Fruit fly (Drosophila melanogaster) whole organism, pupa: ENCODE data around the gene CG4424.

Source experiments
- CG10348 ChIP-seq: fragments of 200-800 bp; sonication (Bioruptor generic); IDR thresholded peaks from 2 replicates; pipeline ENCODE4 v1.3.6; 2022; ENCODE audit warnings: missing biosample characterization, missing genetic modification characterization
- CG12605 ChIP-seq: fragments of 200-800 bp; sonication (Bioruptor generic); IDR thresholded peaks from 2 replicates; pipeline ENCODE4 v1.3.6; 2022; ENCODE audit warnings: missing biosample characterization, missing genetic modification characterization
- CG13204 ChIP-seq: fragments of 200-800 bp; sonication (Bioruptor generic); optimal IDR thresholded peaks from 2 replicates; lab custom pipeline; 2018; ENCODE audit warnings: missing biosample characterization, mild to moderate bottlenecking, missing genetic modification characterization, moderate library complexity
- CG14655 ChIP-seq: fragments of 200-800 bp; sonication (Bioruptor generic); optimal IDR thresholded peaks from 3 replicates; lab custom pipeline; 2017; ENCODE audit warnings: mild to moderate bottlenecking, missing biosample characterization, missing genetic modification reagents, missing genetic modification characterization
- CG15710 ChIP-seq: fragments of 200-800 bp; sonication (Bioruptor generic); optimal IDR thresholded peaks from 2 replicates; lab custom pipeline; 2018; ENCODE audit warnings: missing biosample characterization, mild to moderate bottlenecking, missing genetic modification characterization, moderate library complexity
- CG17806 ChIP-seq: fragments of 200-800 bp; sonication (Bioruptor generic); optimal IDR thresholded peaks from 2 replicates; lab custom pipeline; 2018; ENCODE audit warnings: missing biosample characterization, mild to moderate bottlenecking, missing genetic modification characterization, moderate library complexity
- CG32121 ChIP-seq: fragments of 200-800 bp; sonication (Bioruptor generic); IDR thresholded peaks from 2 replicates; pipeline ENCODE4 v1.3.6; 2022; ENCODE audit warnings: missing biosample characterization, missing genetic modification characterization
- CG34367 ChIP-seq: fragments of 200-800 bp; sonication (Bioruptor generic); optimal IDR thresholded peaks from 2 replicates; lab custom pipeline; 2018; ENCODE audit warnings: missing biosample characterization, mild to moderate bottlenecking, missing genetic modification characterization
- CG4496 ChIP-seq: fragments of 200-800 bp; sonication (Bioruptor generic); IDR thresholded peaks from 3 replicates; pipeline ENCODE4 v1.3.6; 2022; ENCODE audit warnings: missing biosample characterization, missing genetic modification characterization
- CG8159 ChIP-seq: fragments of 200-800 bp; sonication (Bioruptor generic); optimal IDR thresholded peaks from 3 replicates; lab custom pipeline; 2018; ENCODE audit warnings: missing biosample characterization, mild to moderate bottlenecking, missing genetic modification characterization, moderate library complexity
- CG8301 ChIP-seq: fragments of 200-800 bp; sonication (Bioruptor generic); optimal IDR thresholded peaks from 2 replicates; lab custom pipeline; 2018; ENCODE audit warnings: missing biosample characterization, mild to moderate bottlenecking, missing genetic modification characterization
- CG9948 ChIP-seq: fragments of 200-800 bp; sonication (Bioruptor generic); optimal IDR thresholded peaks from 2 replicates; lab custom pipeline; 2018; ENCODE audit warnings: missing biosample characterization, mild to moderate bottlenecking, missing genetic modification characterization, moderate library complexity
- D1 ChIP-seq: fragments of 200-800 bp; sonication (Bioruptor generic); optimal IDR thresholded peaks from 2 replicates; lab custom pipeline; 2018; ENCODE audit warnings: missing biosample characterization, mild to moderate bottlenecking, missing genetic modification characterization, moderate library complexity
- EcR ChIP-seq: fragments of 200-800 bp; sonication (Bioruptor generic); optimal IDR thresholded peaks from 3 replicates; lab custom pipeline; 2019; ENCODE audit warnings: missing biosample characterization, missing genetic modification characterization, mild to moderate bottlenecking, moderate library complexity, missing genetic modification reagents
- Ets98B ChIP-seq: fragments of 200-800 bp; sonication (Bioruptor generic); IDR thresholded peaks from 2 replicates; pipeline ENCODE4 v1.3.6; 2022; ENCODE audit warnings: missing biosample characterization, missing genetic modification characterization
- Pif1A ChIP-seq: fragments of 200-800 bp; sonication (Bioruptor generic); optimal IDR thresholded peaks from 3 replicates; lab custom pipeline; 2016; ENCODE audit warnings: missing biosample characterization, missing genetic modification characterization
- Pif1B ChIP-seq: fragments of 200-800 bp; sonication (Bioruptor generic); optimal IDR thresholded peaks from 3 replicates; lab custom pipeline; 2016; ENCODE audit warnings: missing biosample characterization, missing genetic modification characterization
- Snoo ChIP-seq: fragments of 200-800 bp; sonication (Bioruptor generic); optimal IDR thresholded peaks from 3 replicates; lab custom pipeline; 2017; ENCODE audit warnings: missing biosample characterization, mild to moderate bottlenecking, missing genetic modification characterization, inconsistent platforms
- fd96Ca ChIP-seq: fragments of 200-800 bp; sonication (Bioruptor generic); IDR thresholded peaks from 3 replicates; pipeline ENCODE4 v1.3.6; 2022; ENCODE audit warnings: missing biosample characterization, missing genetic modification characterization
- gl ChIP-seq: fragments of 200-800 bp; sonication (Bioruptor generic); optimal IDR thresholded peaks from 2 replicates; lab custom pipeline; 2018; ENCODE audit warnings: missing biosample characterization, mild to moderate bottlenecking, missing genetic modification characterization
- rn ChIP-seq: fragments of 200-800 bp; sonication (Bioruptor generic); IDR thresholded peaks from 2 replicates; pipeline ENCODE4 v1.3.6; 2022; ENCODE audit warnings: missing biosample characterization, missing genetic modification characterization

The CG4424 gene

DNA sequence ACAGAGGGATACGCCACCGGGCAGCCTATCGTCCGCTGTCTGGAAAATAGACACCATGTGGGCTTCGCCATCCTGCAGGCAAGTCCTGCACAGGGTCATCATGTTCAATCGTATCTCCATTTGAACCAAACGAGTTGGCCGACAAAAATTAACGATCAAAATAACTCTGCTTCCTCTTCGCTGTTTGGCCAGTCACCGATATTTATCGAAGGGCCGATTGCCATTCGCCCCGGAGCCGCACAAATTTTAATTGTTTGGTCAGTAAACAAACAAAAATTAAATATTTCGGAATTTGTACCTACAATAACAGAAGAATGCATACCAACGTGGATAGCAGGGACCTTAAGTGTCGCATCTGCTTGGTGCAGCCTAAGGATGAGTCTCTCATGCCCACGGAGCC, at the start of gene CG4424, which contains the start of gene CG4854:
TSS of gene CG4424 (minus strand) at position 200 of the 400 bp plus-strand sequence.
TSS of gene CG4854 (plus strand) at position 218 of the 400 bp plus-strand sequence.
- TF ChIP-seq Pif1A (GFP tag; lab: Kevin White, UChicago) (no peak), CG4496 (GFP tag; lab: Robert Waterston, UW) (no peak), Ets98B (no peak), EcR (GFP tag; lab: Kevin White, UChicago) (no peak), CG8159 (no peak), CG10348 (GFP tag; lab: Robert Waterston, UW) (no peak), CG8301 (tag; lab: Kevin White, UChicago) (no peak), Snoo (tag; lab: Kevin White, UChicago) (no peak), CG34367 (no peak), CG9948 (tag; lab: Kevin White, UChicago) (no peak), D1 (no peak), CG14655 (no peak), CG13204 (GFP tag; lab: Kevin White, UChicago) (no peak), Pif1B (GFP tag; lab: Kevin White, UChicago) (no peak), CG32121 (GFP tag; lab: Robert Waterston, UW) (no peak), CG12605 (GFP tag; lab: Robert Waterston, UW) (no peak), CG15710 (no peak), fd96Ca (GFP tag; lab: Robert Waterston, UW) (no peak), rn (no peak)

DNA sequence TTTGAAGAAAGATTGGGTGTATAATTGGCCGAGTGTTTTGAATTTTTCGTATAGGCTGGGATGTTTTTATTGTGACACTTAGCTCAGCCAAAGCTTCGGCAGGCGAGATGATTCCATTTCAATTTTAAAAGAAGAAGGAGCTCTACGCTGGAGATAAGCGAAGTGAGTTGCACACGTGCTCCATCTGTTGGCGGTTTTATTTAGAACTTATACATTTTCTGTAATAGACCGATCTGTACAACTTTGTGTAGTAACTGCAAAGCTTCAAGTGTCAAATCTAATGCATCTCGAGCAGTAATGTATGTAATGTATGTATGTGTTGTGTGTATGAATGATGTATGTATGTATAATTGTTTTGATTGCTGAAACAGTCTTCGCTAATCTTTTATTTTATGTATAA, 38.6 kb upstream of the CG4424 start:
- TF ChIP-seq CG14655: no peak
- TF ChIP-seq gl (tag; lab: Kevin White, UChicago): no peak
- TF ChIP-seq rn: no peak
- no peak for TF ChIP-seq Pif1B (GFP tag; lab: Kevin White, UChicago)
- no peak for TF ChIP-seq CG34367
- TF ChIP-seq CG8301 (tag; lab: Kevin White, UChicago): no peak
- TF ChIP-seq Snoo (tag; lab: Kevin White, UChicago): no peak
- no peak for TF ChIP-seq Ets98B
- no peak for TF ChIP-seq CG10348 (GFP tag; lab: Robert Waterston, UW)
- TF ChIP-seq CG12605 (GFP tag; lab: Robert Waterston, UW): no peak
- TF ChIP-seq CG9948 (tag; lab: Kevin White, UChicago): no peak
- TF ChIP-seq Pif1A (GFP tag; lab: Kevin White, UChicago): no peak
- TF ChIP-seq fd96Ca (GFP tag; lab: Robert Waterston, UW): no peak
- no peak for TF ChIP-seq EcR (GFP tag; lab: Kevin White, UChicago)
- no peak for TF ChIP-seq D1
- no peak for TF ChIP-seq CG4496 (GFP tag; lab: Robert Waterston, UW)
- TF ChIP-seq CG8159: no peak
- no peak for TF ChIP-seq CG17806
- no peak for TF ChIP-seq CG32121 (GFP tag; lab: Robert Waterston, UW)
- TF ChIP-seq CG15710: no peak

DNA sequence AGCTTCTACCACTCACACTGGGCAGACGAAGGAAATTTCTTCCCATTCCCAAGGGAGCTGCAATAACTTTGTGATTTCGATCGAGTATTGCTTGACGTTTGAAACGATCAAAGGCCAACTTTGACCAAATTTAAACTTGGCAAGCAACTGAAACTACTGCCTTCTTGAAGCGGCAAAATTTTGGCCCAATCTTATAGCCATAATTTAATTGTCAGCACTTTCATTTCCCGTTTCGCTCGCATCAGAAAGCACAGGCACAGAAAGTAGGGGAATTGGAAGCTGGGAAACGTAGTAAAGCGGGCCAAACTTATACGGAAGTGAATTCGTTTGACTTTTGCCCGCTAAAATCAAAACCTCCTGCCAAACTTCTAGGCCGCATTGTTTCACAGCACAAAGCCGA, 31.8 kb upstream of the CG4424 start, which contains the start of gene CG4390:
TSS of gene CG4390 (minus strand) at position 101 of the 400 bp plus-strand sequence.
- no peak for TF ChIP-seq gl (tag; lab: Kevin White, UChicago)
- no peak for TF ChIP-seq Ets98B
- TF ChIP-seq CG12605 (GFP tag; lab: Robert Waterston, UW): no peak
- TF ChIP-seq CG10348 (GFP tag; lab: Robert Waterston, UW): no peak
- TF ChIP-seq CG32121 (GFP tag; lab: Robert Waterston, UW): no peak
- TF ChIP-seq rn: no peak
- no peak for TF ChIP-seq CG17806
- no peak for TF ChIP-seq Snoo (tag; lab: Kevin White, UChicago)
- TF ChIP-seq CG34367: no peak
- TF ChIP-seq CG13204 (GFP tag; lab: Kevin White, UChicago): no peak
- no peak for TF ChIP-seq D1
- no peak for TF ChIP-seq CG14655
- no peak for TF ChIP-seq fd96Ca (GFP tag; lab: Robert Waterston, UW)
- no peak for TF ChIP-seq CG8301 (tag; lab: Kevin White, UChicago)
- no peak for TF ChIP-seq CG9948 (tag; lab: Kevin White, UChicago)
- TF ChIP-seq CG8159: no peak
- TF ChIP-seq Pif1B (GFP tag; lab: Kevin White, UChicago): no peak
- no peak for TF ChIP-seq Pif1A (GFP tag; lab: Kevin White, UChicago)
- no peak for TF ChIP-seq CG4496 (GFP tag; lab: Robert Waterston, UW)
- no peak for TF ChIP-seq EcR (GFP tag; lab: Kevin White, UChicago)

DNA sequence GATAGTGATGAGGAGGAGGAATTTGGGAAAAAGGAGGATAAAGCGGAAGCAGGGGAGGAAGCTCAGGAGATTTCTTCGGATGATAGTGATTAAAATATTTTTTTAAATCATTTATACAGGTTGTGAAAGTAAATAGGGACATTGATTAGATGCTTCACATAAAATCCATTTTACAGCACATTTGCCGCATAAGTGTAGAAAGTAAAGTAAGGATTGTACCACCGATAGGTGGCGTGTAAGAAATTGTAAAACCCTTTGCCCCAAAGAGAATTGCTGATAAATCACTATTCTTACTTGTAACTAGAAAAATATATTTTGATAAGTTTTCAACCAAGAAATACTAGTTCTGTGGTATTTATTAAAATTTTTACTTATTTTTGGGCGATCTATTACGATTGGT, 31.1 kb upstream of the CG4424 start:
- TF ChIP-seq CG15710 (no peak), CG13204 (GFP tag; lab: Kevin White, UChicago) (no peak), CG4496 (GFP tag; lab: Robert Waterston, UW) (no peak), gl (tag; lab: Kevin White, UChicago) (no peak), CG10348 (GFP tag; lab: Robert Waterston, UW) (no peak), fd96Ca (GFP tag; lab: Robert Waterston, UW) (no peak), Snoo (tag; lab: Kevin White, UChicago) (no peak), Pif1B (GFP tag; lab: Kevin White, UChicago) (no peak), rn (no peak), CG14655 (no peak), D1 (no peak)
- TF ChIP-seq, all 21 proteins: peak for 0

DNA sequence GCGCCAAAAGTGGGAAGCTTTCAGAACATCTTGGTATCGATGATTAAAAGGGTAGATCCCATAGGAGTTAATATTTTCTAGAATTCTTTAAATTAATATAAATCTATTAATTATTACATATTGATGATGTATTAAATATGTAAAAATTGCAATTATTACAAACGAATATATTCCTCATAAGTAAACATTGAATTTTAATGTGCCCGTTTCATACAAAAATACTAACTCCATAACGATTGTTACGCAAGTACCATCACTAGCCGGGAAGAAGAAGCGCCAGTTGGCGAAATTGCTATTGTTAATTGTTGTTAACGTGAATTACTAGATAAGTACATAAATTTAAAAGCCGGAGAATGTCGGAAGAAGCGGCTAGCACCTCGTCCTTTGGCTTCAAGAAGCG, 29.7 kb upstream of the CG4424 start, which contains the start of gene mdlc:
TSS of gene mdlc (plus strand) at position 248 of the 400 bp plus-strand sequence.
- TF ChIP-seq CG10348 (GFP tag; lab: Robert Waterston, UW): no peak
- TF ChIP-seq fd96Ca (GFP tag; lab: Robert Waterston, UW): no peak
- no peak for TF ChIP-seq CG14655
- TF ChIP-seq gl (tag; lab: Kevin White, UChicago): no peak

DNA sequence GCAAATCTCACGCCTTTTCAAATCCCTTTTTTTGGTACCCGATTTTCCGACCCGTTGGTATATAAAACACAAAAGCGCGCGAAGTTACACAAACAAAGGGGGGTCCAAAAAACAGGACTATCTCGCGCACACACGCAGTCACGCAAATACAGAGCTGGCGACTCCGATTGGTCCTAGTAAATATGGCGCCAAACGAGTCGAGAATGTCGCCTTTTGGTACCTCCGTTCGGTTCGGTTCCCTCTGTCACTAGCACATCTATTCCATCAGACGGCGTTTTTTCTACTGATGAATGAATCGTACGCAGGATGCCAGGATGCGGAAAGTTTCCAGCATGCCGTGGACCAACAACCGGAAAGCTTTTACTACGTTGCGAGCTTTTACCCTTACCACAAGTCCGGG, 28.0 kb upstream of the CG4424 start, which contains the start of gene CG17193:
TSS of gene CG17193 (minus strand) at position 289 of the 400 bp plus-strand sequence.
- no peak for TF ChIP-seq CG8301 (tag; lab: Kevin White, UChicago)
- TF ChIP-seq CG15710: no peak
- TF ChIP-seq D1: no peak
- TF ChIP-seq Snoo (tag; lab: Kevin White, UChicago): no peak
- TF ChIP-seq CG9948 (tag; lab: Kevin White, UChicago): no peak
- TF ChIP-seq EcR (GFP tag; lab: Kevin White, UChicago): no peak
- no peak for TF ChIP-seq CG4496 (GFP tag; lab: Robert Waterston, UW)
- no peak for TF ChIP-seq CG13204 (GFP tag; lab: Kevin White, UChicago)
- TF ChIP-seq rn: no peak
- no peak for TF ChIP-seq Pif1A (GFP tag; lab: Kevin White, UChicago)
- TF ChIP-seq CG14655: no peak
- TF ChIP-seq CG12605 (GFP tag; lab: Robert Waterston, UW): no peak
- no peak for TF ChIP-seq CG17806
- TF ChIP-seq gl (tag; lab: Kevin White, UChicago): no peak
- TF ChIP-seq, all 21 proteins: peak for 0
